Fruit fly (Drosophila melanogaster) whole organism, embryonic: ENCODE results near the gene rols.

Source experiments
- Blimp-1 ChIP-seq: fragments of 200-800 bp; sonication (Bioruptor generic); optimal IDR thresholded peaks from 3 replicates; lab custom pipeline; 2018; ENCODE audit warnings: missing biosample characterization, missing genetic modification characterization, mild to moderate bottlenecking, moderate library complexity, missing genetic modification reagents
- CG10209 ChIP-seq: fragments of 200-800 bp; sonication (Bioruptor generic); optimal IDR thresholded peaks from 3 replicates; lab custom pipeline; 2017; ENCODE audit warnings: missing biosample characterization, mild to moderate bottlenecking, missing genetic modification characterization, missing genetic modification reagents
- CG10366 ChIP-seq: fragments of 200-800 bp; sonication (Bioruptor generic); IDR thresholded peaks from 2 replicates; pipeline ENCODE4 v1.3.6; 2022; ENCODE audit warnings: missing biosample characterization, missing genetic modification characterization
- CG11093 ChIP-seq: fragments of 200-800 bp; sonication (Bioruptor generic); IDR thresholded peaks from 3 replicates; pipeline ENCODE4 v1.3.6; 2022; ENCODE audit warnings: missing biosample characterization, missing genetic modification characterization
- CG11696 ChIP-seq: fragments of 200-800 bp; sonication (Bioruptor generic); IDR thresholded peaks from 2 replicates; pipeline ENCODE4 v1.3.6; 2022; ENCODE audit warnings: missing biosample characterization, missing genetic modification characterization
- CG11723 ChIP-seq: fragments of 200-800 bp; sonication (Bioruptor generic); optimal IDR thresholded peaks from 2 replicates; lab custom pipeline; 2017; ENCODE audit warnings: missing biosample characterization, mild to moderate bottlenecking, missing genetic modification characterization
- CG12744 ChIP-seq: fragments of 200-800 bp; sonication (Bioruptor generic); optimal IDR thresholded peaks from 2 replicates; lab custom pipeline; 2016; ENCODE audit warnings: missing biosample characterization, missing genetic modification characterization
- CG15269 ChIP-seq: fragments of 200-800 bp; sonication (Bioruptor generic); optimal IDR thresholded peaks from 2 replicates; lab custom pipeline; 2018; ENCODE audit warnings: missing biosample characterization, mild to moderate bottlenecking, missing genetic modification characterization, moderate library complexity
- CG15696 ChIP-seq: fragments of 200-800 bp; sonication (Bioruptor generic); optimal IDR thresholded peaks from 2 replicates; lab custom pipeline; 2019; ENCODE audit warnings: missing biosample characterization, mild to moderate bottlenecking, missing genetic modification characterization, moderate library complexity
- CG1647 ChIP-seq: fragments of 200-800 bp; sonication (Bioruptor generic); optimal IDR thresholded peaks from 3 replicates; lab custom pipeline; 2016; ENCODE audit warnings: missing biosample characterization, missing genetic modification characterization
- CG16813 ChIP-seq: fragments of 200-800 bp; sonication (Bioruptor generic); IDR thresholded peaks from 3 replicates; pipeline ENCODE4 v1.3.6; 2022; ENCODE audit warnings: missing biosample characterization, missing genetic modification characterization; ENCODE audit not compliant: partially characterized antibody
- CG17612 ChIP-seq: fragments of 200-800 bp; sonication (Bioruptor generic); IDR thresholded peaks from 2 replicates; pipeline ENCODE4 v1.3.6; 2022; ENCODE audit warnings: missing biosample characterization, missing genetic modification characterization
- CG17802 ChIP-seq: fragments of 200-800 bp; sonication (Bioruptor generic); optimal IDR thresholded peaks from 2 replicates; lab custom pipeline; 2018; ENCODE audit warnings: missing biosample characterization, mild to moderate bottlenecking, missing genetic modification characterization, moderate library complexity
- CG18619 ChIP-seq: fragments of 200-800 bp; sonication (Bioruptor generic); optimal IDR thresholded peaks from 3 replicates; lab custom pipeline; 2017; ENCODE audit warnings: missing biosample characterization, mild to moderate bottlenecking, missing genetic modification characterization
- CG33557 ChIP-seq: fragments of 200-800 bp; sonication (Bioruptor generic); optimal IDR thresholded peaks from 2 replicates; lab custom pipeline; 2019; ENCODE audit warnings: missing biosample characterization, mild to moderate bottlenecking, missing genetic modification characterization, moderate library complexity
- CG3407 ChIP-seq: fragments of 200-800 bp; sonication (Bioruptor generic); optimal IDR thresholded peaks from 2 replicates; lab custom pipeline; 2018; ENCODE audit warnings: missing biosample characterization, mild to moderate bottlenecking, missing genetic modification characterization
- CG3847 ChIP-seq: fragments of 200-800 bp; sonication (Bioruptor generic); IDR thresholded peaks from 2 replicates; pipeline ENCODE4 v1.3.6; 2022; ENCODE audit warnings: missing biosample characterization, missing genetic modification characterization
- CG4730 ChIP-seq: fragments of 200-800 bp; sonication (Bioruptor generic); IDR thresholded peaks from 2 replicates; pipeline ENCODE4 v1.3.6; 2022; ENCODE audit warnings: missing biosample characterization, missing genetic modification characterization
- CG4820 ChIP-seq: fragments of 200-800 bp; sonication (Bioruptor generic); optimal IDR thresholded peaks from 3 replicates; lab custom pipeline; 2016; ENCODE audit warnings: missing biosample characterization, missing genetic modification characterization
- CG4854 ChIP-seq: fragments of 200-800 bp; sonication (Bioruptor generic); optimal IDR thresholded peaks from 2 replicates; lab custom pipeline; 2016; ENCODE audit warnings: missing biosample characterization, missing genetic modification characterization, inconsistent platforms
- CG6654 ChIP-seq: fragments of 200-800 bp; sonication (Bioruptor generic); optimal IDR thresholded peaks from 2 replicates; lab custom pipeline; 2017; ENCODE audit warnings: missing biosample characterization, mild to moderate bottlenecking, missing genetic modification characterization
- CG9609 ChIP-seq: fragments of 200-800 bp; sonication (Bioruptor generic); optimal IDR thresholded peaks from 3 replicates; lab custom pipeline; 2016; ENCODE audit warnings: missing biosample characterization, missing genetic modification characterization
- CHES-1-like ChIP-seq: fragments of 200-800 bp; sonication (Bioruptor generic); optimal IDR thresholded peaks from 2 replicates; lab custom pipeline; 2016; ENCODE audit warnings: missing biosample characterization, missing genetic modification characterization
- CkIIα-i1 ChIP-seq: fragments of 200-800 bp; sonication (Bioruptor generic); IDR thresholded peaks from 2 replicates; pipeline ENCODE4 v1.3.6; 2022; ENCODE audit warnings: missing biosample characterization, missing genetic modification characterization
- Kr ChIP-seq: fragments of 200-800 bp; sonication (Bioruptor generic); optimal IDR thresholded peaks from 2 replicates; lab custom pipeline; 2017; ENCODE audit warnings: missing biosample characterization, mild to moderate bottlenecking, missing genetic modification characterization
- MESR4 ChIP-seq: fragments of 200-800 bp; sonication (Bioruptor generic); optimal IDR thresholded peaks from 2 replicates; lab custom pipeline; 2018; ENCODE audit warnings: missing biosample characterization, mild to moderate bottlenecking, missing genetic modification characterization, moderate library complexity
- Meics ChIP-seq: fragments of 200-800 bp; sonication (Bioruptor generic); optimal IDR thresholded peaks from 2 replicates; lab custom pipeline; 2017; ENCODE audit warnings: missing biosample characterization, mild to moderate bottlenecking, missing genetic modification characterization
- Nf-YB ChIP-seq: fragments of 200-800 bp; sonication (Bioruptor generic); optimal IDR thresholded peaks from 3 replicates; lab custom pipeline; 2019; ENCODE audit warnings: missing biosample characterization, mild to moderate bottlenecking, missing genetic modification characterization, moderate library complexity
- Trl ChIP-seq, 3 experiments: fragments of >200 bp in 2 of 3; fragments of 200-800 bp in 1 of 3; sonication (Bioruptor generic) in 1 of 3; optimal IDR thresholded peaks; 2 replicates in 1 of 3; 3 replicates in 2 of 3; lab custom pipeline; 2016 to 2017; ENCODE audit warnings: missing biosample characterization in 1 of 3, missing genetic modification characterization in 1 of 3
- Xrp1 ChIP-seq: fragments of 200-800 bp; sonication (Bioruptor generic); IDR thresholded peaks from 2 replicates; pipeline ENCODE4 v1.3.6; 2022; ENCODE audit warnings: missing biosample characterization, missing genetic modification characterization
- chn ChIP-seq: fragments of 200-800 bp; sonication (Bioruptor generic); optimal IDR thresholded peaks from 2 replicates; lab custom pipeline; 2016; ENCODE audit warnings: missing biosample characterization, missing genetic modification characterization
- dpn ChIP-seq, 2 experiments: fragments of 200-800 bp; sonication (Bioruptor generic); optimal IDR thresholded peaks; 3 replicates each; lab custom pipeline; 2016; ENCODE audit warnings: missing biosample characterization in 2 of 2, missing genetic modification characterization in 2 of 2
- en ChIP-seq: fragments of 200-800 bp; sonication (Bioruptor generic); optimal IDR thresholded peaks from 2 replicates; lab custom pipeline; 2016; ENCODE audit warnings: missing biosample characterization, missing genetic modification characterization
- eve ChIP-seq, 2 experiments: fragments of >200 bp; optimal IDR thresholded peaks; 2 replicates each; lab custom pipeline; 2017; ENCODE audit warnings: missing biosample characterization in 2 of 2, missing genetic modification characterization in 2 of 2
- ewg ChIP-seq: fragments of 200-800 bp; sonication (Bioruptor generic); optimal IDR thresholded peaks from 3 replicates; lab custom pipeline; 2017; ENCODE audit warnings: mild to moderate bottlenecking, missing biosample characterization, missing genetic modification reagents, missing genetic modification characterization
- ftz-f1 ChIP-seq: fragments of 200-800 bp; sonication (Bioruptor generic); optimal IDR thresholded peaks from 2 replicates; lab custom pipeline; 2016; ENCODE audit warnings: missing biosample characterization, missing genetic modification characterization
- gfzf ChIP-seq: fragments of 200-800 bp; sonication (Bioruptor generic); optimal IDR thresholded peaks from 2 replicates; lab custom pipeline; 2016; ENCODE audit warnings: missing biosample characterization, mild to moderate bottlenecking, missing genetic modification characterization, moderate library complexity
- gsb-n ChIP-seq: fragments of 200-800 bp; sonication (Bioruptor generic); optimal IDR thresholded peaks from 3 replicates; lab custom pipeline; 2018; ENCODE audit warnings: missing biosample characterization, mild to moderate bottlenecking, missing genetic modification characterization
- kay ChIP-seq: fragments of 200-800 bp; sonication (Bioruptor generic); optimal IDR thresholded peaks from 2 replicates; lab custom pipeline; 2016; ENCODE audit warnings: missing biosample characterization, missing genetic modification characterization
- ken ChIP-seq: fragments of 200-800 bp; sonication (Bioruptor generic); IDR thresholded peaks from 3 replicates; pipeline ENCODE4 v1.3.6; 2022; ENCODE audit warnings: missing biosample characterization, missing genetic modification characterization
- lbe ChIP-seq: fragments of 200-800 bp; sonication (Bioruptor generic); optimal IDR thresholded peaks from 2 replicates; lab custom pipeline; 2016; ENCODE audit warnings: missing biosample characterization, mild to moderate bottlenecking, missing genetic modification characterization
- lola ChIP-seq, 3 experiments: fragments of >200 bp in 2 of 3; fragments of 200-800 bp in 1 of 3; sonication (Bioruptor generic) in 1 of 3; optimal IDR thresholded peaks; 2 replicates each; lab custom pipeline; 2017 to 2019; ENCODE audit warnings: missing biosample characterization in 3 of 3, missing genetic modification characterization in 3 of 3, mild to moderate bottlenecking in 1 of 3, moderate library complexity in 1 of 3
- luna ChIP-seq: fragments of 200-800 bp; sonication (Bioruptor generic); optimal IDR thresholded peaks from 2 replicates; lab custom pipeline; 2016; ENCODE audit warnings: missing biosample characterization, missing genetic modification characterization
- pfk ChIP-seq: fragments of 200-800 bp; sonication (Bioruptor generic); optimal IDR thresholded peaks from 2 replicates; lab custom pipeline; 2018; ENCODE audit warnings: missing biosample characterization, mild to moderate bottlenecking, missing genetic modification characterization, moderate library complexity
- pzg ChIP-seq: fragments of 200-800 bp; sonication (Bioruptor generic); optimal IDR thresholded peaks from 3 replicates; lab custom pipeline; 2018; ENCODE audit warnings: missing biosample characterization, mild to moderate bottlenecking, missing genetic modification characterization, moderate library complexity
- slbo ChIP-seq: fragments of 200-800 bp; sonication (Bioruptor generic); IDR thresholded peaks from 2 replicates; pipeline ENCODE4 v1.3.6; 2022; ENCODE audit warnings: missing biosample characterization, missing genetic modification characterization
- sob ChIP-seq: fragments of 200-800 bp; sonication (Bioruptor generic); IDR thresholded peaks from 2 replicates; pipeline ENCODE4 v1.3.6; 2022; ENCODE audit warnings: missing biosample characterization, missing genetic modification characterization
- stwl ChIP-seq: fragments of 200-800 bp; sonication (Bioruptor generic); optimal IDR thresholded peaks from 3 replicates; lab custom pipeline; 2018; ENCODE audit warnings: missing biosample characterization, mild to moderate bottlenecking, missing genetic modification characterization, moderate library complexity

Gene rols

DNA sequence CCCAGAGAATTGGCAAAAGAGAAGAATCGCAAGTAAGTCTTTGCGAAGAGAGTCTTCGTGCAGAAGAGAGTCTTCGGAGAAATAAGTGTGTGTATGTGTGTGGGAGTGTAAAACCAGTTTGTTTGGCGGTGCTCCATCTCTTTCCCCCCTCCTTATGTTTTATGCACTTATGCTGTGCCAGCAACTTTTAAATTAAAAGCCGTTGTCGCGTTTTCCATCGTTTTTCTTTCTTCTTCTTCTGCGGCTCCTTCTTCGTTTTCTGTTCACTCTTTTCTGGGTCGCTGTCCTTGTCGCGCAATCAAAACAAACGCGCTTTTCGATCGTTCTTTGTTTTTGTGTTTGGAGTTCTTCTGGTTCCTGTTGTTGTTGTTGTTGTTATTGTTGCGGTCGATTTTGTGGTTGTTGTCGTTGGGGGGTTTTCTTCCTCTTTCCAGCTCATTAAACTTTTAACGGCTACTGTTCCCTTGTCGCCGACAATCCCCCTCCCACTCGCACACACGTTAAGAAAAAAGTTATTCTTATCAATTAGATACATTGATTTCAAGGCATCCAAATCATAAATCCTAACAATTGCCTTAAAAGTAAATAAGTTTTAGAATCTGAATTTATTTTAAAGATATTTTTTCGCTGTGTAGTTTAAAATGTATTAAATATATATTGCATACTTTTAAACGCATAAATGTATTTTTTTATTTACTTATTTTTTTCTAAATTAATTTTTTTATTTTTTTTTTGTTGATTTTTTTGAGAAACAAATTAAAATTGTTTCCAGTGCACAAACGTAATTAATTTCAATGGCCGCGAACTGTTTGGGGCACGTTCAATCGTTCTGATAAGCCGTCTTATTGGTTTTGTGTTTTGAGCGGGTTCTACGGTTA, 46.7 kb upstream of the rols start (continued):
- TF ChIP-seq Kr (GFP tag; lab: Kevin White, UChicago) (peak; percentile 14), CHES-1-like (GFP tag; lab: Kevin White, UChicago) (peak; percentile 6), gsb-n (tag; lab: Kevin White, UChicago) (peak; percentile 88), CG15269 (tag; lab: Kevin White, UChicago) (peak; percentile 90), lola (GFP tag; optimal IDR thresholded peaks at IDR 0.05; lab: Kevin White, UChicago) (peak in 1 of 3 experiments; percentile 98), CG33557 (peak; percentile 96), CG6654 (GFP tag; lab: Kevin White, UChicago) (peak; percentile 29), luna (GFP tag; lab: Kevin White, UChicago) (no peak), CG11093 (GFP tag; lab: Robert Waterston, UW) (no peak), CG17802 (tag; lab: Kevin White, UChicago) (peak; percentile 41), CG3847 (GFP tag; lab: Robert Waterston, UW) (peak; percentile 30; the same call in 1 of the 2 replicates), slbo (GFP tag; lab: Robert Waterston, UW) (peak; percentile 74), CG18619 (peak; percentile 79), pfk (no peak), CG10209 (GFP tag; lab: Kevin White, UChicago) (peak; percentile 83), sob (GFP tag; lab: Robert Waterston, UW) (peak; percentile 52), lbe (GFP tag; lab: Kevin White, UChicago) (no peak), Xrp1 (GFP tag; lab: Robert Waterston, UW) (peak; percentile 88), pzg (GFP tag; lab: Kevin White, UChicago) (no peak), CG9609 (GFP tag; lab: Kevin White, UChicago) (peak; percentile 27), ken (peak; percentile 62; the same call in 1 of the 3 replicates), CG11723 (GFP tag; lab: Kevin White, UChicago) (no peak), eve (GFP tag; optimal IDR thresholded peaks at IDR 0.05; lab: Kevin White, UChicago) (no peak), CG16813 (no peak), kay (GFP tag; lab: Kevin White, UChicago) (peak; percentile 40), CG12744 (GFP tag; lab: Kevin White, UChicago) (no peak), CkIIα-i1 (GFP tag; lab: Robert Waterston, UW) (no peak), dpn (GFP tag; optimal IDR thresholded peaks at IDR 0.05; lab: Kevin White, UChicago) (peak in 1 of 2 experiments; percentile 68), en (GFP tag; lab: Kevin White, UChicago) (no peak), ewg (GFP tag; lab: Kevin White, UChicago) (peak; percentile 64), gfzf (no peak), Trl (optimal IDR thresholded peaks at IDR 0.05; lab: Kevin White, UChicago) (peak; percentile 53 to 75), Trl (GFP tag; optimal IDR thresholded peaks at IDR 0.05; lab: Kevin White, UChicago) (peak; percentile 25), Nf-YB (GFP tag; lab: Kevin White, UChicago) (peak; percentile 82), chn (no peak), ftz-f1 (GFP tag; lab: Kevin White, UChicago) (no peak), stwl (tag; lab: Kevin White, UChicago) (peak; percentile 6), CG4730 (GFP tag; lab: Robert Waterston, UW) (peak; percentile 67), CG3407 (GFP tag; lab: Kevin White, UChicago) (peak; percentile 57), CG17612 (GFP tag; lab: Robert Waterston, UW) (no peak), CG11696 (GFP tag; lab: Robert Waterston, UW) (no peak), Meics (GFP tag; lab: Kevin White, UChicago) (peak; percentile 82), CG10366 (GFP tag; lab: Robert Waterston, UW) (peak; percentile 60), MESR4 (GFP tag; lab: Kevin White, UChicago) (no peak), Blimp-1 (GFP tag; lab: Kevin White, UChicago) (peak; percentile 93), CG1647 (peak; percentile 5), CG4820 (GFP tag; lab: Kevin White, UChicago) (peak; percentile 60), CG4854 (GFP tag; lab: Kevin White, UChicago) (no peak), CG15696 (tag; lab: Kevin White, UChicago) (peak; percentile 79)
